Worm (Caenorhabditis elegans) whole organism, young adult: ENCODE measurements around the gene Y45G12B.2.

Source experiments
- B0035.1 ChIP-seq: sonication (generic microtip); optimal IDR thresholded peaks from 2 replicates; lab custom pipeline; 2016; ENCODE audit warnings: missing genetic modification characterization, mild to moderate bottlenecking, missing compliant biosample characterization, missing genotype, missing genetic modification reagents
- C06A6.2 ChIP-seq: fragments of 200-800 bp; sonication (Bioruptor generic); conservative IDR thresholded peaks from 2 replicates; pipeline ENCODE4 v1.3.6; 2022; ENCODE audit warnings: missing genetic modification characterization, missing compliant biosample characterization
- C17E4.6 ChIP-seq: fragments of 200-800 bp; sonication (Bioruptor generic); IDR thresholded peaks from 2 replicates; pipeline ENCODE4 v1.3.6; 2022; ENCODE audit warnings: missing genetic modification reagents, missing genetic modification characterization, missing compliant biosample characterization
- D2030.7 ChIP-seq: fragments of 200-800 bp; sonication (Bioruptor generic); IDR thresholded peaks from 2 replicates; pipeline ENCODE4 v1.3.6; 2022; ENCODE audit warnings: missing genetic modification reagents, missing genetic modification characterization, missing compliant biosample characterization
- F49E8.2 ChIP-seq: sonication (generic microtip); optimal IDR thresholded peaks from 3 replicates; lab custom pipeline; 2017; ENCODE audit warnings: missing genetic modification characterization, mild to moderate bottlenecking, missing compliant biosample characterization, antibody characterized with exemption, moderate library complexity; ENCODE audit not compliant: insufficient read depth
- T26A5.8 ChIP-seq: sonication (generic microtip); optimal IDR thresholded peaks from 2 replicates; lab custom pipeline; 2016; ENCODE audit warnings: missing genetic modification characterization, missing compliant biosample characterization
- ZK185.1 ChIP-seq: sonication (generic microtip); optimal IDR thresholded peaks from 2 replicates; lab custom pipeline; 2016; ENCODE audit warnings: mild to moderate bottlenecking, missing genetic modification characterization, missing compliant biosample characterization; ENCODE audit not compliant: poor library complexity, severe bottlenecking
- akir-1 ChIP-seq: fragments of 200-800 bp; sonication (Bioruptor generic); optimal IDR thresholded peaks from 2 replicates; lab custom pipeline; 2018; ENCODE audit warnings: mild to moderate bottlenecking, missing genetic modification characterization, moderate library complexity, missing compliant biosample characterization
- ama-1 ChIP-seq, 3 experiments: fragments of 150-350 bp in 1 of 3; sonication (generic microtip) in 2 of 3; optimal IDR thresholded peaks; 2 replicates each; lab custom pipeline; 2014 to 2018; ENCODE audit warnings: missing biosample characterization in 2 of 3, missing genetic modification characterization in 2 of 3, missing genetic modification reagents in 2 of 3
- aptf-3 ChIP-seq: fragments of 200-800 bp; sonication (Bioruptor generic); IDR thresholded peaks from 2 replicates; pipeline ENCODE4 v1.3.6; 2022; ENCODE audit warnings: missing genetic modification characterization, missing compliant biosample characterization
- athp-1 ChIP-seq: sonication (generic microtip); optimal IDR thresholded peaks from 2 replicates; lab custom pipeline; 2017; ENCODE audit warnings: mild to moderate bottlenecking, missing genetic modification characterization, missing compliant biosample characterization
- bed-2 ChIP-seq: fragments of 200-800 bp; sonication (Bioruptor generic); IDR thresholded peaks from 2 replicates; pipeline ENCODE4 v1.3.6; 2022; ENCODE audit warnings: missing genetic modification reagents, missing genetic modification characterization, missing compliant biosample characterization
- ceh-100 ChIP-seq: fragments of 200-800 bp; sonication (Bioruptor generic); IDR thresholded peaks from 2 replicates; pipeline ENCODE4 v1.3.6; 2022; ENCODE audit warnings: missing genetic modification reagents, missing genetic modification characterization, missing compliant biosample characterization
- ceh-79 ChIP-seq: sonication (generic microtip); optimal IDR thresholded peaks from 2 replicates; lab custom pipeline; 2017; ENCODE audit warnings: mild to moderate bottlenecking, missing genetic modification characterization, missing compliant biosample characterization
- ceh-91 ChIP-seq: fragments of 200-800 bp; sonication (Bioruptor generic); IDR thresholded peaks from 2 replicates; pipeline ENCODE4 v1.3.6; 2022; ENCODE audit warnings: missing genetic modification reagents, missing genetic modification characterization, missing compliant biosample characterization
- die-1 ChIP-seq: sonication (generic microtip); optimal IDR thresholded peaks from 2 replicates; lab custom pipeline; 2016; ENCODE audit warnings: missing genotype, mild to moderate bottlenecking, missing genetic modification characterization, missing compliant biosample characterization
- efl-1 ChIP-seq: fragments of 150-350 bp; optimal IDR thresholded peaks from 2 replicates; lab custom pipeline; 2014; ENCODE audit warnings: missing biosample characterization, missing genetic modification reagents, missing genetic modification characterization
- egl-18 ChIP-seq: fragments of 200-800 bp; sonication (Bioruptor generic); IDR thresholded peaks from 2 replicates; pipeline ENCODE4 v1.3.6; 2022; ENCODE audit warnings: missing genetic modification reagents, missing genetic modification characterization, missing compliant biosample characterization
- him-1 ChIP-seq: sonication (generic microtip); optimal IDR thresholded peaks from 2 replicates; lab custom pipeline; 2016; ENCODE audit warnings: missing genotype, missing genetic modification reagents, missing genetic modification characterization, missing compliant biosample characterization
- hlh-12 ChIP-seq: sonication (generic microtip); optimal IDR thresholded peaks from 2 replicates; lab custom pipeline; 2016; ENCODE audit warnings: missing genetic modification characterization, missing compliant biosample characterization
- let-526 ChIP-seq: fragments of 200-800 bp; sonication (Bioruptor generic); IDR thresholded peaks from 2 replicates; pipeline ENCODE4 v1.3.6; 2022; ENCODE audit warnings: missing genetic modification reagents, missing genetic modification characterization, missing compliant biosample characterization
- let-607 ChIP-seq, 2 experiments: fragments of 200-800 bp in 1 of 2; sonication (Bioruptor generic) in 1 of 2; sonication (generic microtip) in 1 of 2; optimal IDR thresholded peaks; 2 replicates each; lab custom pipeline; 2016 to 2018; ENCODE audit warnings: mild to moderate bottlenecking in 2 of 2, missing compliant biosample characterization in 2 of 2, missing genetic modification characterization in 2 of 2, moderate library complexity in 2 of 2, missing genotype in 1 of 2
- lin-54 ChIP-seq: fragments of 200-800 bp; sonication (Bioruptor generic); optimal IDR thresholded peaks from 2 replicates; lab custom pipeline; 2018; ENCODE audit warnings: mild to moderate bottlenecking, missing genetic modification characterization, missing compliant biosample characterization
- madf-8 ChIP-seq: fragments of 200-800 bp; sonication (Bioruptor generic); conservative IDR thresholded peaks from 2 replicates; pipeline ENCODE4 v1.3.6; 2022; ENCODE audit warnings: missing genetic modification reagents, missing genetic modification characterization, missing compliant biosample characterization
- mcd-1 ChIP-seq: fragments of 200-800 bp; sonication (Bioruptor generic); IDR thresholded peaks from 2 replicates; pipeline ENCODE4 v1.3.6; 2022; ENCODE audit warnings: missing genetic modification reagents, missing genetic modification characterization, missing compliant biosample characterization
- nfyb-1 ChIP-seq: fragments of 200-800 bp; sonication (Bioruptor generic); IDR thresholded peaks from 2 replicates; pipeline ENCODE4 v1.3.6; 2022; ENCODE audit warnings: missing genetic modification reagents, missing genetic modification characterization, missing compliant biosample characterization
- nhr-179 ChIP-seq: sonication (generic microtip); optimal IDR thresholded peaks from 2 replicates; lab custom pipeline; 2016; ENCODE audit warnings: mild to moderate bottlenecking, missing genetic modification characterization, missing compliant biosample characterization
- nhr-80 ChIP-seq: sonication (generic microtip); optimal IDR thresholded peaks from 2 replicates; lab custom pipeline; 2016; ENCODE audit warnings: missing genetic modification characterization, missing compliant biosample characterization
- rcor-1 ChIP-seq: fragments of 200-800 bp; sonication (Bioruptor generic); IDR thresholded peaks from 2 replicates; pipeline ENCODE4 v1.3.6; 2022; ENCODE audit warnings: missing genetic modification reagents, missing genetic modification characterization, missing compliant biosample characterization
- repo-1 ChIP-seq: sonication (generic microtip); optimal IDR thresholded peaks from 2 replicates; lab custom pipeline; 2017; ENCODE audit warnings: mild to moderate bottlenecking, missing genetic modification characterization, missing compliant biosample characterization
- sdz-38 ChIP-seq: sonication (generic microtip); optimal IDR thresholded peaks from 2 replicates; lab custom pipeline; 2016; ENCODE audit warnings: missing genotype, missing genetic modification characterization, missing compliant biosample characterization
- sea-2 ChIP-seq: fragments of 200-800 bp; sonication (Bioruptor generic); IDR thresholded peaks from 2 replicates; pipeline ENCODE4 v1.3.6; 2022; ENCODE audit warnings: missing genetic modification characterization, missing compliant biosample characterization
- snpc-1.1 ChIP-seq: sonication (generic microtip); optimal IDR thresholded peaks from 2 replicates; lab custom pipeline; 2017; ENCODE audit warnings: missing genetic modification characterization, mild to moderate bottlenecking, missing compliant biosample characterization, antibody characterized with exemption, moderate library complexity, missing genotype, missing genetic modification reagents; ENCODE audit not compliant: insufficient read depth
- ztf-22 ChIP-seq: fragments of 200-800 bp; sonication (Bioruptor generic); optimal IDR thresholded peaks from 2 replicates; lab custom pipeline; 2018; ENCODE audit warnings: mild to moderate bottlenecking, missing genetic modification characterization, moderate library complexity, missing compliant biosample characterization
- ztf-28 ChIP-seq: fragments of 200-800 bp; sonication (Bioruptor generic); IDR thresholded peaks from 2 replicates; pipeline ENCODE4 v1.3.6; 2022; ENCODE audit warnings: missing genetic modification reagents, missing genetic modification characterization, missing compliant biosample characterization
- ztf-6 ChIP-seq: fragments of 200-800 bp; sonication (Bioruptor generic); IDR thresholded peaks from 2 replicates; pipeline ENCODE4 v1.3.6; 2022; ENCODE audit warnings: missing genetic modification reagents, missing genetic modification characterization, missing compliant biosample characterization

Gene Y45G12B.2

ce11 chrV:2673807-2674206, 20.8 kb upstream of the Y45G12B.2 start (continued):
- TF ChIP-seq egl-18 (0 out of 2 replicates have a peak, but pooled peaks have one; percentile 34), die-1 (tag; lab: Kevin White, UChicago) (peak; percentile 67), nhr-179 (tag; lab: Kevin White, UChicago) (no peak), nhr-80 (peak; percentile 14), ama-1 (optimal IDR thresholded peaks at IDR 0.05; lab: Kevin White, UChicago) (no peak), ama-1 (GFP tag; optimal IDR thresholded peaks at IDR 0.05; lab: Kevin White, UChicago) (peak; percentile 15 to 71), F49E8.2 (tag; lab: Kevin White, UChicago) (peak; percentile 65), athp-1 (tag; lab: Kevin White, UChicago) (peak; percentile 34), efl-1 (GFP tag; lab: Kevin White, UChicago) (no peak), ceh-79 (tag; lab: Kevin White, UChicago) (no peak), B0035.1 (tag; lab: Kevin White, UChicago) (no peak), ztf-6 (GFP tag; lab: Robert Waterston, UW) (no peak), him-1 (peak; percentile 5)

ce11 chrV:2675692-2676091, 18.9 kb upstream of the Y45G12B.2 start:
- no peak for TF ChIP-seq ceh-79 (tag; lab: Kevin White, UChicago)
- TF ChIP-seq hlh-12 = no peak
- 0 out of 2 replicates have a peak, but pooled peaks have one; percentile 6 for TF ChIP-seq nfyb-1 (GFP tag; lab: Robert Waterston, UW)
- TF ChIP-seq, all 124 proteins: peak for 1

- TF ChIP-seq ZK185.1 (tag; lab: Kevin White, UChicago) = no peak
- TF ChIP-seq ceh-91 = no peak
- no peak for TF ChIP-seq lin-54 (GFP tag; lab: Kevin White, UChicago)
- TF ChIP-seq madf-8 = no peak
- TF ChIP-seq F49E8.2 (tag; lab: Kevin White, UChicago) = no peak
These were observed 16.9 kb upstream of the Y45G12B.2 start for ce11 chrV:2677648-2678047.

- TF ChIP-seq snpc-1.1 (tag; lab: Kevin White, UChicago) (no peak), sdz-38 (tag; lab: Kevin White, UChicago) (no peak), repo-1 (no peak), rcor-1 (GFP tag; lab: Robert Waterston, UW) (no peak), let-607 (tag; optimal IDR thresholded peaks at IDR 0.05; lab: Kevin White, UChicago) (no peak), C17E4.6 (GFP tag; lab: Robert Waterston, UW) (no peak), ceh-100 (no peak), aptf-3 (no peak), sea-2 (no peak), bed-2 (GFP tag; lab: Robert Waterston, UW) (no peak)
These were observed 11.1 kb upstream of the Y45G12B.2 start for ce11 chrV:2683497-2683896.

ce11 chrV:2684227-2684626, 10.3 kb upstream of the Y45G12B.2 start:
- TF ChIP-seq C06A6.2 (GFP tag; lab: Robert Waterston, UW) = no peak
- no peak for TF ChIP-seq nhr-179 (tag; lab: Kevin White, UChicago)
- TF ChIP-seq let-526 = no peak
- TF ChIP-seq T26A5.8 (tag; lab: Kevin White, UChicago) = no peak
- TF ChIP-seq akir-1 = no peak
- no peak for TF ChIP-seq D2030.7 (GFP tag; lab: Robert Waterston, UW)
- TF ChIP-seq ztf-22 (GFP tag; lab: Kevin White, UChicago) = no peak
- TF ChIP-seq ztf-28 (GFP tag; lab: Robert Waterston, UW) = no peak
- TF ChIP-seq mcd-1 (GFP tag; lab: Robert Waterston, UW) = no peak
